Fruit fly (Drosophila melanogaster) whole organism, pupa: ENCODE measurements around the gene CG33003.

Source experiments
- CG10348 ChIP-seq: fragments of 200-800 bp; sonication (Bioruptor generic); IDR thresholded peaks from 2 replicates; pipeline ENCODE4 v1.3.6; 2022; ENCODE audit warnings: missing biosample characterization, missing genetic modification characterization
- CG12605 ChIP-seq: fragments of 200-800 bp; sonication (Bioruptor generic); IDR thresholded peaks from 2 replicates; pipeline ENCODE4 v1.3.6; 2022; ENCODE audit warnings: missing biosample characterization, missing genetic modification characterization
- CG13204 ChIP-seq: fragments of 200-800 bp; sonication (Bioruptor generic); optimal IDR thresholded peaks from 2 replicates; lab custom pipeline; 2018; ENCODE audit warnings: missing biosample characterization, mild to moderate bottlenecking, missing genetic modification characterization, moderate library complexity
- CG14655 ChIP-seq: fragments of 200-800 bp; sonication (Bioruptor generic); optimal IDR thresholded peaks from 3 replicates; lab custom pipeline; 2017; ENCODE audit warnings: mild to moderate bottlenecking, missing biosample characterization, missing genetic modification reagents, missing genetic modification characterization
- CG15710 ChIP-seq: fragments of 200-800 bp; sonication (Bioruptor generic); optimal IDR thresholded peaks from 2 replicates; lab custom pipeline; 2018; ENCODE audit warnings: missing biosample characterization, mild to moderate bottlenecking, missing genetic modification characterization, moderate library complexity
- CG17806 ChIP-seq: fragments of 200-800 bp; sonication (Bioruptor generic); optimal IDR thresholded peaks from 2 replicates; lab custom pipeline; 2018; ENCODE audit warnings: missing biosample characterization, mild to moderate bottlenecking, missing genetic modification characterization, moderate library complexity
- CG32121 ChIP-seq: fragments of 200-800 bp; sonication (Bioruptor generic); IDR thresholded peaks from 2 replicates; pipeline ENCODE4 v1.3.6; 2022; ENCODE audit warnings: missing biosample characterization, missing genetic modification characterization
- CG34367 ChIP-seq: fragments of 200-800 bp; sonication (Bioruptor generic); optimal IDR thresholded peaks from 2 replicates; lab custom pipeline; 2018; ENCODE audit warnings: missing biosample characterization, mild to moderate bottlenecking, missing genetic modification characterization
- CG4496 ChIP-seq: fragments of 200-800 bp; sonication (Bioruptor generic); IDR thresholded peaks from 3 replicates; pipeline ENCODE4 v1.3.6; 2022; ENCODE audit warnings: missing biosample characterization, missing genetic modification characterization
- CG8159 ChIP-seq: fragments of 200-800 bp; sonication (Bioruptor generic); optimal IDR thresholded peaks from 3 replicates; lab custom pipeline; 2018; ENCODE audit warnings: missing biosample characterization, mild to moderate bottlenecking, missing genetic modification characterization, moderate library complexity
- CG8301 ChIP-seq: fragments of 200-800 bp; sonication (Bioruptor generic); optimal IDR thresholded peaks from 2 replicates; lab custom pipeline; 2018; ENCODE audit warnings: missing biosample characterization, mild to moderate bottlenecking, missing genetic modification characterization
- CG9948 ChIP-seq: fragments of 200-800 bp; sonication (Bioruptor generic); optimal IDR thresholded peaks from 2 replicates; lab custom pipeline; 2018; ENCODE audit warnings: missing biosample characterization, mild to moderate bottlenecking, missing genetic modification characterization, moderate library complexity
- D1 ChIP-seq: fragments of 200-800 bp; sonication (Bioruptor generic); optimal IDR thresholded peaks from 2 replicates; lab custom pipeline; 2018; ENCODE audit warnings: missing biosample characterization, mild to moderate bottlenecking, missing genetic modification characterization, moderate library complexity
- EcR ChIP-seq: fragments of 200-800 bp; sonication (Bioruptor generic); optimal IDR thresholded peaks from 3 replicates; lab custom pipeline; 2019; ENCODE audit warnings: missing biosample characterization, missing genetic modification characterization, mild to moderate bottlenecking, moderate library complexity, missing genetic modification reagents
- Ets98B ChIP-seq: fragments of 200-800 bp; sonication (Bioruptor generic); IDR thresholded peaks from 2 replicates; pipeline ENCODE4 v1.3.6; 2022; ENCODE audit warnings: missing biosample characterization, missing genetic modification characterization
- Pif1A ChIP-seq: fragments of 200-800 bp; sonication (Bioruptor generic); optimal IDR thresholded peaks from 3 replicates; lab custom pipeline; 2016; ENCODE audit warnings: missing biosample characterization, missing genetic modification characterization
- Pif1B ChIP-seq: fragments of 200-800 bp; sonication (Bioruptor generic); optimal IDR thresholded peaks from 3 replicates; lab custom pipeline; 2016; ENCODE audit warnings: missing biosample characterization, missing genetic modification characterization
- Snoo ChIP-seq: fragments of 200-800 bp; sonication (Bioruptor generic); optimal IDR thresholded peaks from 3 replicates; lab custom pipeline; 2017; ENCODE audit warnings: missing biosample characterization, mild to moderate bottlenecking, missing genetic modification characterization, inconsistent platforms
- fd96Ca ChIP-seq: fragments of 200-800 bp; sonication (Bioruptor generic); IDR thresholded peaks from 3 replicates; pipeline ENCODE4 v1.3.6; 2022; ENCODE audit warnings: missing biosample characterization, missing genetic modification characterization
- gl ChIP-seq: fragments of 200-800 bp; sonication (Bioruptor generic); optimal IDR thresholded peaks from 2 replicates; lab custom pipeline; 2018; ENCODE audit warnings: missing biosample characterization, mild to moderate bottlenecking, missing genetic modification characterization
- rn ChIP-seq: fragments of 200-800 bp; sonication (Bioruptor generic); IDR thresholded peaks from 2 replicates; pipeline ENCODE4 v1.3.6; 2022; ENCODE audit warnings: missing biosample characterization, missing genetic modification characterization

Gene CG33003

DNA sequence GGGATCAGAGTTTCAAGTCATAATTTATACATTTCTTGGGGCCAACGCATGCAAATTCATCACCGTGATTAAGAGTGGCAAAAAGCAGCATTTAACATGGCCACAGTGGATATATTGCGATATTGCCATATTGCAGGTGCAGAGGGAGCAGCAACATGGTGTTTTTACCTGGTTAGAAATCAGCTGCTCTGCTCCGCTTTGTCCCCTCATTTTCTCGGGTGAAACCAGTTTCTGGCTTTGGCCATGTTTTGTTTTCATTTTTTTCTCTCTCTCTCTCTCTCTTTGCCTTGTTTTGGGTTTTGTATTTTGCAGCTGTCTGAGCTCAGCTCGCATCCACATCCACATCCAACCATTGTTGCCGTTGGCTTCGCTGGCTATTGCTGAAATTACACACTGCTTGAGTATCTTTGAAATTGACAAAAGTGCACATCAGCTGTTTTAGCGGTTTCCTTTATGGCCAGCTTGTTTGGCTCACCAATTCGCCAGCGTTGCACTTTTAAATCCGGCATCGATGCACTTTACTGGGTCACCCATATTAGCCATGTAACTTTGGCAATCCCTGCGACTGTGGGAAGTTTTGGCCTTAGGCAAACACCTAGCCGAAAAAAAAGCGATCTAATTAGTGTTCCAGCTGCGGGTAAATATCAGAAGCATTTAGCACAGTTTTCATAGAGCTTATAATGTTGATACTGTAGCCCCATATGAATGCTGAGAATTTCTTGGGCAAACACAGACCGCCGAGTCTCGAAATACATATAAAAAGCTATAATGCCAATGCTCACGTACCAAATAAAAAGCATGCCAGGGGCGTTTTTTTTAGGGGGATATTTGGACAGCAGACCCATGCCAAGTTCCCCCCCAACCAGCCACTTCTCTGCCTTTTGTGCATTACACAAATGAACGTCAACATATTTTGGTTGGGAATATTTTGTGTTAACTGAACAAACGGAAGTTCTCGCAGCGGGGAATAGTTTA is 25.4 kb upstream of the CG33003 start:
- TF ChIP-seq CG8159 (tag; lab: Kevin White, UChicago) (peak; percentile 20), fd96Ca (GFP tag; lab: Robert Waterston, UW) (peak; percentile 58; the same call in 1 of the 3 replicates), Ets98B (GFP tag; lab: Robert Waterston, UW) (peak; percentile 57; the same call in 1 of the 2 replicates), EcR (GFP tag; lab: Kevin White, UChicago) (peak; percentile 80), CG13204 (GFP tag; lab: Kevin White, UChicago) (peak; percentile 31), CG9948 (tag; lab: Kevin White, UChicago) (no peak), CG32121 (GFP tag; lab: Robert Waterston, UW) (no peak), gl (tag; lab: Kevin White, UChicago) (peak; percentile 65), CG12605 (no peak; the same call in 1 of the 2 replicates), CG34367 (tag; lab: Kevin White, UChicago) (no peak), CG8301 (tag; lab: Kevin White, UChicago) (peak; percentile 5), Snoo (tag; lab: Kevin White, UChicago) (no peak), CG17806 (tag; lab: Kevin White, UChicago) (no peak), CG4496 (GFP tag; lab: Robert Waterston, UW) (peak; percentile 48; the same call in 1 of the 3 replicates), CG10348 (no peak), CG15710 (tag; lab: Kevin White, UChicago) (no peak), CG14655 (no peak), rn (0 out of 2 replicates have a peak, but pooled peaks have one; percentile 9), Pif1B (no peak)

dm6 chr2L:4377747-4378146 is 23.0 kb upstream of the CG33003 start:
- peak; percentile 50 for TF ChIP-seq EcR (GFP tag; lab: Kevin White, UChicago)
- no peak for TF ChIP-seq CG9948 (tag; lab: Kevin White, UChicago)
- no peak for TF ChIP-seq CG8301 (tag; lab: Kevin White, UChicago)

DNA sequence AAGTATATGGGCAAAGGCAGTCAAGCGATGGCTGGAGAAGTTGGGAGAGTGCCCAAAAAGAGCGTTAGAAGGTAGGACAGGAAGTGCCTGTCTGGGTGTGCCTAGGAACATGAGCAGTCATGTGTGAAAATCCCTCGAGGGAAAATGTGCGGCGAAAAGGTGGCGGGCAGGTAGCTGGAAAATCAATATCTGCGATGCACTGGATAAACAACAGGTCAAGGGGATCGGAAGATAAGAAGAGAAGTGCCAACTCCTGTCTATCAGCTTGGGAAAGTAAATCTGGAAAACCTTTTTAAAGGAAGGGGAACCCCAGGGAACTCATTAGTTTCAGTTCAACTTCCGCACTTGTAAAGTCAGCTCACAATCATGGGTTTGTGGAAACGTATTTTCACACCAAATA is 22.4 kb upstream of the CG33003 start:
- TF ChIP-seq CG8159 (tag; lab: Kevin White, UChicago) (no peak), CG9948 (tag; lab: Kevin White, UChicago) (no peak), CG4496 (GFP tag; lab: Robert Waterston, UW) (no peak), gl (tag; lab: Kevin White, UChicago) (no peak), Pif1B (no peak), rn (no peak), CG12605 (no peak), EcR (GFP tag; lab: Kevin White, UChicago) (no peak), Pif1A (GFP tag; lab: Kevin White, UChicago) (no peak), D1 (tag; lab: Kevin White, UChicago) (no peak), CG8301 (tag; lab: Kevin White, UChicago) (no peak), fd96Ca (GFP tag; lab: Robert Waterston, UW) (no peak), CG17806 (tag; lab: Kevin White, UChicago) (no peak), CG15710 (tag; lab: Kevin White, UChicago) (no peak)

DNA sequence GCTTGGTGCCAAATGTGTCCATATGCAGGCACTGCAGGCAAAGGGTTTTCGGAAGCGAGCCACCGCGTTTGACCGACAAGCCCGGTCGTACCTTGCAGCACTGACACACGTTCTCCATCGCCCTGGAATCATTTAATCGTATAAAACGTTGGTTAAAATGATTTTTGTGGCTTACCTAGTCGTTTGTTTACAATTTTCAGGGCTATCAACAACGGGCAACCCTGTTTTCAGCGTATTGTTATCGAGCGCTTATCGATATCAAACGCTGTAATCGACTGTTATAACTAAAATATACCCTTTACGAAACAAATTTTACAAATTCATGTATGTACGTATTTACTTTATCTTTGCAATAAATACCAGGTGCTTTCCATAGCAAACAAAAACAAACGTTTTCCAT is 18.2 kb upstream of the CG33003 start, which contains the start of gene CG17612:
Gene CG17612 (minus strand): TSS at position 214 of the 400 bp plus-strand sequence.
- TF ChIP-seq rn (no peak), CG15710 (tag; lab: Kevin White, UChicago) (no peak), D1 (tag; lab: Kevin White, UChicago) (no peak), CG9948 (tag; lab: Kevin White, UChicago) (no peak), CG34367 (tag; lab: Kevin White, UChicago) (no peak), fd96Ca (GFP tag; lab: Robert Waterston, UW) (no peak), CG17806 (tag; lab: Kevin White, UChicago) (no peak), CG4496 (GFP tag; lab: Robert Waterston, UW) (no peak), Pif1B (no peak), Ets98B (GFP tag; lab: Robert Waterston, UW) (no peak), CG12605 (no peak), EcR (GFP tag; lab: Kevin White, UChicago) (no peak), Pif1A (GFP tag; lab: Kevin White, UChicago) (no peak), CG10348 (no peak), CG14655 (no peak), CG32121 (GFP tag; lab: Robert Waterston, UW) (no peak), CG13204 (GFP tag; lab: Kevin White, UChicago) (no peak), CG8301 (tag; lab: Kevin White, UChicago) (no peak)

DNA sequence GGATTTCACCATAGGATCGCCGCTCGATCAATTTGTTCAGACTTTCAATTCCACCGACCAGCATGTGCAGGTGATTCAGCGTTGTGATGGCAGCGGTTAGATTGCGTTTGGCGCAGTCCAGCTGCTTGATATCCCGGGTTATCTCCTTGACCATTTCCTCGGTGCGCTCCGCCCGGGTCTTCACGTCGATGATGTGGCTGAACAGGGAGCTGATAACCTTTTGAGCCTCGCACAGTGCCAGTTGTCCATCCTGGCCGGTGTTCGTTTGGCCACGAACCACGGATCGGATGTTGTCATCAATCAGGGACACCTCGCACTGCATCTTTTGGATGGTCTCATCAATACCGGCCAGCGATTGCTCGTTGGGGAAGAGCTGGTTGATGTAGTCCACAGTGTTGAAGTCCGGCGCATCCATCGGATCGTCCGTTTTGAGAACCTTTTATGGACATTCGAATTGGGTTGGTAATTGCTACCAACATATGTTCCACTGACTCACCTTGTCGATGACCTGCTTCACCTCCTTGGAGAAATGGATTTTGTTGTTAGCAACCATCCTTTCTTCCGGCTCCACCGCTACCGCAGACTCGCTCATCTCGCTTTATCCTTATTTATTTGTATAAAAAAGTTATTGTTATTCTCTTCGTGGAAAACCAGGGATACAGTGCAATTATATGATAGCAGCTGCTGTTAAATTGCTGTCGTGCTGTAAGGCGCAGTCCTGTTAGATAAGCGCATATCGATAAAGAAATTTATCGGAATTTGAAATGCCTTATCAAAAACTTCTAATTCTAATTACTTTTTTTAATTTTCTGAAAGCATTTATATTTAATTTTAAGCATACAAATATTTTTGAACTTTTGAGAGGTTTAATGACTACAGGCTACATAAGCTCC is 15.1 kb upstream of the CG33003 start, which contains the start of gene Vps53:
Gene Vps53 (minus strand): TSS at position 676 of the 893 bp plus-strand sequence.
- no peak for TF ChIP-seq Pif1A (GFP tag; lab: Kevin White, UChicago)
